Worm (Caenorhabditis elegans): Measurements from ENCODE around the gene rhi-1.

DNA sequence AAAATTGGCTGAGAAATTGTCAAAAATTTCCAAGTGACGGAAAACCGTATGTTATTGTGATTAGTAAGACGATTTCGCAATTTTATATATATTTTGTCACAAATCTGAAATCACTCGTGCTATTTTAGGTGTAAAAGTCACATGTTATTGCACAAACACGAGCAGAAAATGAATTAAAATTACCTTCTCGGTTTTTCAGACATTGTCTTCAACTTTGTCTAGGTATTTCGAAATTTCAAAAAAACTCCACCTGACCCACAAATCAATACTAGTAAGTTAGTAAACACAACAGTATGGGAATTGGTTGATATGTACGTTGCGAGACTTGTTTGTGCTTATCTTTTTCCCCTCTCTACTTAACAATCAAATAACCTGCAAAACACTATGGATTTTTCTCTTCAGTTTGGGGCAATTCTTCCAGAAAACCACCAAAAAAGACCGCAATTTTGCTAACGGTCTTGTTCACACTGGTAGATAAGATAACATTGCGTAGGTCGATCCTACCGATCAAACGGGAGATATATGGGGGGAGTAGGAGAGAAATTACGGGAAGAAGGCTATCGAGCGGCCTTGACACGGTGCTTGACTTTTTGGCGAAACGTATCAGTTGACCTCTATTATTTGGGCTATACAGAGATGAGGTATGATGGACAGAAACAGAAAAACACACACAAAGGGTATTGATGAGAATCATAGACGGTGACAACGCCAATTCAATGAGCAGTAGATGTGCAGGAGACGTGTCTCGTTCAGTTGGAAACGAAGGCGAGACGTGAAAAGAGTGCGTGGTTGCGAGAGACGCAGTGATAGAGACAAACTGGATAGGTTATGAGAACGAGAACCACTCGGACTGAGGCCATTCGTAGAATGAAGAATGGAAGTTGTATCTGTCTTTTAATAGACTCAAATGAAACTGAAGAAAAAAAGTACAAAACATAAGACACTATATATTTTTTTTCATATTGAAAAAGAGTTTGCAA is 13.8 kb downstream of the rhi-1 start, which contains the start of gene C07A12.7:
- no peak for TF ChIP-seq snpc-3.4 (tag; optimal IDR thresholded peaks at IDR 0.05)
- TF ChIP-seq rcor-1 (GFP tag; IDR thresholded peaks at IDR 0.05) = no peak
- TF ChIP-seq unc-62 (GFP tag; optimal IDR thresholded peaks at IDR 0.05) = no peak
- TF ChIP-seq ets-4 (GFP tag; optimal IDR thresholded peaks at IDR 0.05) = no peak
